Worm (Caenorhabditis elegans) whole organism, dauer: Measurements from ENCODE around the gene msp-51.
"Not testable (repeated sequence)": the region's sequence is repeated elsewhere in the genome, so short reads cannot be mapped to it uniquely, and the experiment has no call there.

Experiments used
- unc-62 ChIP-seq: sonication (generic microtip); optimal IDR thresholded peaks from 2 replicates; lab custom pipeline; 2017; ENCODE audit warnings: missing biosample characterization, missing genetic modification reagents, missing genetic modification characterization

The msp-51 gene

ce11 chrIV:5295240-5295639 is at the start of gene msp-51:
Gene msp-51, minus strand, starts transcription at chrIV:5295340.
- not testable (repeated sequence) for TF ChIP-seq unc-62 (GFP tag; lab: Kevin White, UChicago)

ce11 chrIV:5344168-5344567 is 49.0 kb upstream of the msp-51 start:
- no peak for TF ChIP-seq unc-62 (GFP tag; lab: Kevin White, UChicago)

ce11 chrIV:5339255-5339654 is 44.1 kb upstream of the msp-51 start, which contains the start of gene Y4C6B.2:
Gene Y4C6B.2, plus strand, starts transcription at chrIV:5339574.
- TF ChIP-seq unc-62 (GFP tag; lab: Kevin White, UChicago), result no peak

ce11 chrIV:5337649-5338048 is 42.5 kb upstream of the msp-51 start:
- no peak for TF ChIP-seq unc-62 (GFP tag; lab: Kevin White, UChicago)

- no peak for TF ChIP-seq unc-62 (GFP tag; lab: Kevin White, UChicago)
These were observed 39.4 kb upstream of the msp-51 start for ce11 chrIV:5334518-5334917.

ce11 chrIV:5333484-5333883 is 38.3 kb upstream of the msp-51 start:
- no peak for TF ChIP-seq unc-62 (GFP tag; lab: Kevin White, UChicago)

ce11 chrIV:5332178-5332577 is 37.0 kb upstream of the msp-51 start, which contains the start of gene Y4C6B.3:
Gene Y4C6B.3, plus strand, starts transcription at chrIV:5332478.
- TF ChIP-seq unc-62 (GFP tag; lab: Kevin White, UChicago), result no peak

- TF ChIP-seq unc-62 (GFP tag; lab: Kevin White, UChicago), result no peak
These were observed 31.0 kb upstream of the msp-51 start, which contains the start of gene Y4C6B.4 for ce11 chrIV:5326144-5326543. Gene Y4C6B.4, plus strand, starts transcription at chrIV:5326444.

ce11 chrIV:5318835-5319303 is 23.7 kb upstream of the msp-51 start, which contains the start of gene slc-46A:
Gene slc-46A, plus strand, starts transcription at chrIV:5319253.
- TF ChIP-seq unc-62 (GFP tag; lab: Kevin White, UChicago), result no peak

ce11 chrIV:5317106-5317505 is 22.0 kb upstream of the msp-51 start:
- no peak for TF ChIP-seq unc-62 (GFP tag; lab: Kevin White, UChicago)

ce11 chrIV:5316223-5316622 is 21.1 kb upstream of the msp-51 start, which contains the start of gene msp-65:
Gene msp-65, plus strand, starts transcription at chrIV:5316523.
- not testable (repeated sequence) for TF ChIP-seq unc-62 (GFP tag; lab: Kevin White, UChicago)

ce11 chrIV:5313011-5313410 is 17.9 kb upstream of the msp-51 start, which contains the start of the genes msp-59 and ZK354.2:
Gene msp-59, minus strand, starts transcription at chrIV:5313111.
Gene ZK354.2, plus strand, starts transcription at chrIV:5313405.
- not testable (repeated sequence) for TF ChIP-seq unc-62 (GFP tag; lab: Kevin White, UChicago)

ce11 chrIV:5309742-5310141 is 14.6 kb upstream of the msp-51 start, which contains the start of gene ZK354.3:
Gene ZK354.3, plus strand, starts transcription at chrIV:5310042.
- no peak for TF ChIP-seq unc-62 (GFP tag; lab: Kevin White, UChicago)

ce11 chrIV:5308046-5308643 is 13.0 kb upstream of the msp-51 start, which contains the start of the genes ZK354.9 and msp-58:
Gene ZK354.9, minus strand, starts transcription at chrIV:5308146.
Gene msp-58, plus strand, starts transcription at chrIV:5308593.
- TF ChIP-seq unc-62 (GFP tag; lab: Kevin White, UChicago), result not testable (repeated sequence)

- no peak for TF ChIP-seq unc-62 (GFP tag; lab: Kevin White, UChicago)
These were observed 10.9 kb upstream of the msp-51 start, which contains the start of gene ZK354.8 for ce11 chrIV:5306040-5306439. Gene ZK354.8, minus strand, starts transcription at chrIV:5306140.

- no peak for TF ChIP-seq unc-62 (GFP tag; lab: Kevin White, UChicago)
These were observed 7.9 kb upstream of the msp-51 start, which contains the start of gene ZK354.7 for ce11 chrIV:5303030-5303429. Gene ZK354.7, minus strand, starts transcription at chrIV:5303130.
